Worm (Caenorhabditis elegans): ENCODE results near the gene Y69A2AR.12.

- peak; percentile 17 for TF ChIP-seq pha-2 (tag; optimal IDR thresholded peaks at IDR 0.05)
- TF ChIP-seq nhr-232 (tag; optimal IDR thresholded peaks at IDR 0.05) = no peak
- no peak for TF ChIP-seq ttx-3 (tag; optimal IDR thresholded peaks at IDR 0.05)
- no peak for TF ChIP-seq fkh-10 (GFP tag; optimal IDR thresholded peaks at IDR 0.05)
Measured at ce11 chrIV:2601988-2602861, 33.8 kb downstream of the Y69A2AR.12 start.

Measured in whole organism, late embryonic.